Fruit fly (Drosophila melanogaster): ENCODE measurements around the gene Nrg.
A peak's percentile ranks its signal among the peaks of the same experiment; 100 is the strongest.

Gene Nrg

dm6 chrX:8583159-8583558, 66.0 kb downstream of the Nrg start (continued):
- TF ChIP-seq stwl (tag; optimal IDR thresholded peaks at IDR 0.05) (no peak), tgo (GFP tag; IDR thresholded peaks at IDR 0.05) (peak; percentile 19; the same call in 1 of the 3 replicates), H2.0 (GFP tag; IDR thresholded peaks at IDR 0.05) (0 out of 2 replicates have a peak, but pooled peaks have one; percentile 8), CG14014 (GFP tag; IDR thresholded peaks at IDR 0.05) (0 out of 2 replicates have a peak, but pooled peaks have one; percentile 20), CG10543 (GFP tag; optimal IDR thresholded peaks at IDR 0.05) (peak; percentile 30), sisA (GFP tag; IDR thresholded peaks at IDR 0.05) (peak; percentile 17; the same call in 1 of the 2 replicates), CG4424 (GFP tag; optimal IDR thresholded peaks at IDR 0.05) (no peak), slbo (GFP tag; IDR thresholded peaks at IDR 0.05) (peak; percentile 53), CG9215 (GFP tag; IDR thresholded peaks at IDR 0.05) (peak; percentile 36; the same call in 1 of the 2 replicates), HmgZ (tag; optimal IDR thresholded peaks at IDR 0.05) (no peak), CG31441 (GFP tag; IDR thresholded peaks at IDR 0.05) (0 out of 2 replicates have a peak, but pooled peaks have one; percentile 23), CG7745 (tag; optimal IDR thresholded peaks at IDR 0.05) (no peak), CG12659 (GFP tag; optimal IDR thresholded peaks at IDR 0.05) (peak; percentile 52), CG7839 (tag; optimal IDR thresholded peaks at IDR 0.05) (peak; percentile 42), stc (GFP tag; IDR thresholded peaks at IDR 0.05) (0 out of 2 replicates have a peak, but pooled peaks have one; percentile 21), grau (tag; optimal IDR thresholded peaks at IDR 0.05) (peak; percentile 81), Hey (tag; optimal IDR thresholded peaks at IDR 0.05) (no peak), ase (GFP tag; IDR thresholded peaks at IDR 0.05) (no peak), CG12769 (tag; optimal IDR thresholded peaks at IDR 0.05) (peak; percentile 14), pnt (GFP tag; optimal IDR thresholded peaks at IDR 0.05) (no peak), HLH3B (GFP tag; IDR thresholded peaks at IDR 0.05) (0 out of 2 replicates have a peak, but pooled peaks have one; percentile 9), ind (GFP tag; optimal IDR thresholded peaks at IDR 0.05) (peak; percentile 5), prd (optimal IDR thresholded peaks at IDR 0.05) (no peak), prd (GFP tag; IDR thresholded peaks at IDR 0.05) (peak; percentile 28; the same call in 1 of the 3 replicates), CG13424 (tag; optimal IDR thresholded peaks at IDR 0.05) (peak; percentile 21), ci (GFP tag; IDR thresholded peaks at IDR 0.05) (0 out of 3 replicates have a peak, but pooled peaks have one; percentile 31), Trl (optimal IDR thresholded peaks at IDR 0.05) (no peak), Trl (GFP tag; optimal IDR thresholded peaks at IDR 0.05) (no peak), CG9727 (GFP tag; optimal IDR thresholded peaks at IDR 0.05) (peak; percentile 13), ssp (GFP tag; IDR thresholded peaks at IDR 0.05) (no peak), Mrtf (GFP tag; IDR thresholded peaks at IDR 0.05) (0 out of 3 replicates have a peak, but pooled peaks have one; percentile 34), Sin3A (optimal IDR thresholded peaks at IDR 0.05) (no peak), CG9817 (tag; optimal IDR thresholded peaks at IDR 0.05) (peak; percentile 14), gem (tag; optimal IDR thresholded peaks at IDR 0.05) (peak; percentile 47), sob (GFP tag; IDR thresholded peaks at IDR 0.05) (peak; percentile 29; the same call in 1 of the 2 replicates), CG17361 (GFP tag; IDR thresholded peaks at IDR 0.05) (0 out of 3 replicates have a peak, but pooled peaks have one; percentile 13), CG10147 (GFP tag; optimal IDR thresholded peaks at IDR 0.05) (peak; percentile 19), CG34422 (GFP tag; IDR thresholded peaks at IDR 0.05) (0 out of 3 replicates have a peak, but pooled peaks have one; percentile 21), Ets65A (GFP tag) (peak; percentile 42), CG2120 (GFP tag; optimal IDR thresholded peaks at IDR 0.05) (peak; percentile 34), Meics (GFP tag; optimal IDR thresholded peaks at IDR 0.05) (peak; percentile 45), fd96Cb (tag; optimal IDR thresholded peaks at IDR 0.05) (peak; percentile 23), CG7556 (GFP tag; optimal IDR thresholded peaks at IDR 0.05) (peak; percentile 8), GATAe (GFP tag; conservative IDR thresholded peaks at IDR 0.05) (no peak), CG14441 (GFP tag; IDR thresholded peaks at IDR 0.05) (peak; percentile 33; the same call in 1 of the 2 replicates), CG8290 (GFP tag; optimal IDR thresholded peaks at IDR 0.05) (no peak), CG8290 (tag; optimal IDR thresholded peaks at IDR 0.05) (peak in 1 of 2 experiments; percentile 10), zfh2 (GFP tag; optimal IDR thresholded peaks at IDR 0.05) (peak; percentile 27), NfI (GFP tag; optimal IDR thresholded peaks at IDR 0.05) (peak; percentile 4), row (GFP tag; IDR thresholded peaks at IDR 0.05) (peak; percentile 69), unpg (GFP tag; optimal IDR thresholded peaks at IDR 0.05) (peak; percentile 6), CG1832 (GFP tag; optimal IDR thresholded peaks at IDR 0.05) (no peak)
